Fruit fly (Drosophila melanogaster): Measurements from ENCODE around the gene CG18746.
A peak's percentile ranks its signal among the peaks of the same experiment; 100 is the strongest.

Gene CG18746

DNA sequence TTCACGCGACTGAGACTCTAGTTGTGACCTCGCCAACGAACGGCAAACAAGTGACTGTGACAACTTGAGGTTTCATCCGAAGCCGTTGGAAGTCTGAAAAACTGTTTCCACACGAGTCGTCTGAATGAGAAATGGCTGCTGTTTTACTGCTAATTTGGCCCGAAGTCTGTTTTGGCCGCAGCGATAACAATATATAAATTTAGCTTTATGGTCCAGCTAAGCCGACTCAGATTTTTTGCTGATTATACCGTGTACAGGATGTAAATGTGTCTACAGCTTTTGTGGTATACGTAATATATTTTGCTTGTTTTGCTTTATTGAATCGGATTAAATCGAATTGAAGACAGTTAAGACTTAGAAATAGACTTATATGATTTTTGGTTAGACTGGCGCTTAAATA is 14.3 kb upstream of the CG18746 start, which contains the start of gene CG18268 (continued):
- TF ChIP-seq dmrt99B (tag; optimal IDR thresholded peaks at IDR 0.05) (no peak), Sin3A (optimal IDR thresholded peaks at IDR 0.05) (no peak), gfzf (GFP tag; optimal IDR thresholded peaks at IDR 0.05) (no peak), HLHmδ (GFP tag; optimal IDR thresholded peaks at IDR 0.05) (no peak), Blimp-1 (GFP tag; optimal IDR thresholded peaks at IDR 0.05) (no peak)

- TF ChIP-seq Dip3 (GFP tag; optimal IDR thresholded peaks at IDR 0.05), result no peak
- TF ChIP-seq tap (tag; optimal IDR thresholded peaks at IDR 0.05), result no peak
- no peak for TF ChIP-seq CG12071 (GFP tag; optimal IDR thresholded peaks at IDR 0.05)
- TF ChIP-seq Bteb2 (GFP tag; optimal IDR thresholded peaks at IDR 0.05), result no peak
- no peak for TF ChIP-seq Ets65A (GFP tag)
- no peak for TF ChIP-seq hkb (optimal IDR thresholded peaks at IDR 0.05)
- no peak for TF ChIP-seq hkb (GFP tag; IDR thresholded peaks at IDR 0.05)
- TF ChIP-seq cato (GFP tag; optimal IDR thresholded peaks at IDR 0.05; ENCODE audit: borderline replicate concordance), result no peak
- no peak for TF ChIP-seq CG14710 (tag; optimal IDR thresholded peaks at IDR 0.05)
- TF ChIP-seq sqz (GFP tag; optimal IDR thresholded peaks at IDR 0.05), result no peak
- no peak for TF ChIP-seq CG15011 (GFP tag; optimal IDR thresholded peaks at IDR 0.05)
- TF ChIP-seq CG11723 (GFP tag; optimal IDR thresholded peaks at IDR 0.05), result no peak
- TF ChIP-seq vfl (GFP tag; optimal IDR thresholded peaks at IDR 0.05), result no peak
- TF ChIP-seq CG7786 (GFP tag; optimal IDR thresholded peaks at IDR 0.05), result no peak
- no peak for TF ChIP-seq CG13894 (tag; optimal IDR thresholded peaks at IDR 0.05)
- no peak for TF ChIP-seq wor (GFP tag; IDR thresholded peaks at IDR 0.05)
- no peak for TF ChIP-seq CG6254 (GFP tag; optimal IDR thresholded peaks at IDR 0.05)
- no peak for TF ChIP-seq Asciz (GFP tag; optimal IDR thresholded peaks at IDR 0.05)
Observed at dm6 chr3R:7802693-7803092, 12.7 kb upstream of the CG18746 start, which contains the start of gene CG3014. Gene CG3014 (minus strand): TSS chr3R:7802793.

- TF ChIP-seq gt (GFP tag; IDR thresholded peaks at IDR 0.05) (no peak), Dip2 (GFP tag; IDR thresholded peaks at IDR 0.05) (no peak), chinmo (GFP tag; IDR thresholded peaks at IDR 0.05; ENCODE audit: partially characterized antibody) (0 out of 4 replicates have a peak, but pooled peaks have one; percentile 16), CG3847 (GFP tag; IDR thresholded peaks at IDR 0.05) (no peak), CG10366 (GFP tag; IDR thresholded peaks at IDR 0.05) (no peak), Hmx (GFP tag; optimal IDR thresholded peaks at IDR 0.05) (no peak), CG34376 (GFP tag; optimal IDR thresholded peaks at IDR 0.05) (peak; percentile 57), Sox102F (GFP tag; optimal IDR thresholded peaks at IDR 0.05) (no peak), CG11247 (GFP tag; IDR thresholded peaks at IDR 0.05) (no peak), CG12104 (GFP tag; optimal IDR thresholded peaks at IDR 0.05) (no peak), croc (GFP tag; conservative IDR thresholded peaks at IDR 0.05) (no peak), esg (GFP tag; conservative IDR thresholded peaks at IDR 0.05) (no peak), Bteb2 (GFP tag; optimal IDR thresholded peaks at IDR 0.05) (no peak), ap (GFP tag; IDR thresholded peaks at IDR 0.05) (no peak), ato (GFP tag; IDR thresholded peaks at IDR 0.05; ENCODE audit: partially characterized antibody) (no peak), Myb (GFP tag; optimal IDR thresholded peaks at IDR 0.05) (no peak), sug (tag; optimal IDR thresholded peaks at IDR 0.05) (peak; percentile 100), grn (GFP tag; optimal IDR thresholded peaks at IDR 0.05) (peak; percentile 63), CG1529 (GFP tag; optimal IDR thresholded peaks at IDR 0.05) (no peak), exex (tag; optimal IDR thresholded peaks at IDR 0.05) (peak; percentile 70), dmrt99B (tag; optimal IDR thresholded peaks at IDR 0.05) (no peak), amos (GFP tag; IDR thresholded peaks at IDR 0.05; ENCODE audit: partially characterized antibody) (peak; percentile 14; the same call in 1 of the 2 replicates), her (GFP tag; optimal IDR thresholded peaks at IDR 0.05) (no peak), zen2 (GFP tag; IDR thresholded peaks at IDR 0.05; ENCODE audit: partially characterized antibody) (no peak), HmgZ (tag; optimal IDR thresholded peaks at IDR 0.05) (peak; percentile 44), Neu2 (GFP tag; optimal IDR thresholded peaks at IDR 0.05; ENCODE audit: borderline replicate concordance) (no peak), HLH54F (GFP tag; optimal IDR thresholded peaks at IDR 0.05) (no peak), kay (GFP tag; optimal IDR thresholded peaks at IDR 0.05) (peak; percentile 24), Dref (GFP tag; IDR thresholded peaks at IDR 0.05) (no peak)
Observed at dm6 chr3R:7798525-7798924, 8.5 kb upstream of the CG18746 start, which contains the start of gene CG18744. Gene CG18744 (minus strand): TSS chr3R:7798771.
